Worm (Caenorhabditis elegans) whole organism, late embryonic: Measurements from ENCODE around the gene clec-57.

ENCODE experiments used
- C08G9.2 ChIP-seq: sonication (generic microtip); optimal IDR thresholded peaks from 2 replicates; lab custom pipeline; 2016; ENCODE audit warnings: mild to moderate bottlenecking, missing genetic modification characterization, moderate library complexity, missing compliant biosample characterization
- C38D4.7 ChIP-seq: fragments of 200-800 bp; sonication (Bioruptor generic); optimal IDR thresholded peaks from 2 replicates; lab custom pipeline; 2018; ENCODE audit warnings: mild to moderate bottlenecking, missing genetic modification characterization, moderate library complexity, missing compliant biosample characterization
- K02D7.2 ChIP-seq: sonication (generic microtip); optimal IDR thresholded peaks from 2 replicates; lab custom pipeline; 2017; ENCODE audit warnings: mild to moderate bottlenecking, missing genetic modification characterization, missing compliant biosample characterization
- ceh-14 ChIP-seq: sonication (generic microtip); optimal IDR thresholded peaks from 2 replicates; lab custom pipeline; 2016; ENCODE audit warnings: missing genotype, missing genetic modification characterization, missing compliant biosample characterization
- ceh-2 ChIP-seq: sonication (generic microtip); optimal IDR thresholded peaks from 2 replicates; lab custom pipeline; 2016; ENCODE audit warnings: missing genotype, missing genetic modification characterization, missing compliant biosample characterization
- ceh-22 ChIP-seq: sonication (generic microtip); optimal IDR thresholded peaks from 2 replicates; lab custom pipeline; 2017; ENCODE audit warnings: missing biosample characterization, missing genetic modification characterization
- ceh-30 ChIP-seq: fragments of 150-350 bp; optimal IDR thresholded peaks from 2 replicates; lab custom pipeline; 2014; ENCODE audit warnings: missing biosample characterization, missing genetic modification characterization
- ceh-31 ChIP-seq: sonication (generic microtip); optimal IDR thresholded peaks from 2 replicates; lab custom pipeline; 2016; ENCODE audit warnings: missing genetic modification characterization, missing compliant biosample characterization
- ceh-34 ChIP-seq: sonication (generic microtip); optimal IDR thresholded peaks from 2 replicates; lab custom pipeline; 2016; ENCODE audit warnings: mild to moderate bottlenecking, missing genetic modification characterization, missing compliant biosample characterization
- ceh-45 ChIP-seq: fragments of 200-800 bp; sonication (Bioruptor generic); IDR thresholded peaks from 2 replicates; pipeline ENCODE4 v1.3.6; 2022; ENCODE audit warnings: missing genetic modification reagents, missing genetic modification characterization, missing compliant biosample characterization
- ceh-6 ChIP-seq: fragments of 200-800 bp; sonication (Bioruptor generic); optimal IDR thresholded peaks from 2 replicates; lab custom pipeline; 2018; ENCODE audit warnings: mild to moderate bottlenecking, missing genetic modification characterization, missing compliant biosample characterization
- ceh-9 ChIP-seq: sonication (generic microtip); optimal IDR thresholded peaks from 2 replicates; lab custom pipeline; 2016; ENCODE audit warnings: mild to moderate bottlenecking, missing genetic modification characterization, inconsistent platforms, missing compliant biosample characterization
- che-1 ChIP-seq: sonication (generic microtip); optimal IDR thresholded peaks from 2 replicates; lab custom pipeline; 2016; ENCODE audit warnings: mild to moderate bottlenecking, missing genetic modification characterization, missing compliant biosample characterization
- dmd-4 ChIP-seq: sonication (generic microtip); optimal IDR thresholded peaks from 2 replicates; lab custom pipeline; 2016; ENCODE audit warnings: borderline replicate concordance, missing genetic modification characterization, missing compliant biosample characterization
- elt-2 ChIP-seq: sonication (generic microtip); optimal IDR thresholded peaks from 2 replicates; lab custom pipeline; 2016; ENCODE audit warnings: missing genetic modification reagents, missing genetic modification characterization, missing compliant biosample characterization
- ets-4 ChIP-seq: sonication (generic microtip); optimal IDR thresholded peaks from 2 replicates; lab custom pipeline; 2016; ENCODE audit warnings: missing genetic modification characterization, missing compliant biosample characterization
- eyg-1 ChIP-seq: sonication (generic microtip); optimal IDR thresholded peaks from 2 replicates; lab custom pipeline; 2016; ENCODE audit warnings: missing genotype, missing genetic modification characterization, missing compliant biosample characterization
- fax-1 ChIP-seq: sonication (generic microtip); optimal IDR thresholded peaks from 2 replicates; lab custom pipeline; 2016; ENCODE audit warnings: missing genotype, missing genetic modification characterization, missing compliant biosample characterization
- hlh-15 ChIP-seq: sonication (generic microtip); optimal IDR thresholded peaks from 2 replicates; lab custom pipeline; 2016; ENCODE audit warnings: missing genetic modification characterization, missing compliant biosample characterization
- hlh-30 ChIP-seq: sonication (generic microtip); optimal IDR thresholded peaks from 2 replicates; lab custom pipeline; 2017; ENCODE audit warnings: antibody characterized with exemption, missing genetic modification characterization, missing compliant biosample characterization; ENCODE audit not compliant: insufficient read depth
- hlh-8 ChIP-seq: sonication (generic microtip); optimal IDR thresholded peaks from 2 replicates; lab custom pipeline; 2016; ENCODE audit warnings: missing genotype, missing genetic modification characterization, missing compliant biosample characterization
- lim-6 ChIP-seq: sonication (generic microtip); optimal IDR thresholded peaks from 2 replicates; lab custom pipeline; 2016; ENCODE audit warnings: missing genetic modification characterization, missing compliant biosample characterization
- lin-11 ChIP-seq: fragments of 200-800 bp; sonication (Bioruptor generic); optimal IDR thresholded peaks from 2 replicates; lab custom pipeline; 2018; ENCODE audit warnings: mild to moderate bottlenecking, missing genetic modification characterization, missing compliant biosample characterization
- nfya-1 ChIP-seq: sonication (generic microtip); optimal IDR thresholded peaks from 2 replicates; lab custom pipeline; 2017; ENCODE audit warnings: missing genetic modification characterization, mild to moderate bottlenecking, missing compliant biosample characterization, antibody characterized with exemption, moderate library complexity
- npax-4 ChIP-seq: sonication (generic microtip); optimal IDR thresholded peaks from 2 replicates; lab custom pipeline; 2016; ENCODE audit warnings: missing genetic modification characterization, missing compliant biosample characterization
- pha-4 ChIP-seq: fragments of 150-350 bp; optimal IDR thresholded peaks from 2 replicates; lab custom pipeline; 2018; ENCODE audit warnings: missing biosample characterization, missing genetic modification reagents, missing genetic modification characterization
- rnt-1 ChIP-seq: sonication (generic microtip); optimal IDR thresholded peaks from 2 replicates; lab custom pipeline; 2016; ENCODE audit warnings: missing genetic modification characterization, missing compliant biosample characterization
- sdc-2 ChIP-seq: sonication (generic microtip); optimal IDR thresholded peaks from 2 replicates; lab custom pipeline; 2016; ENCODE audit warnings: missing genotype, missing genetic modification characterization, missing compliant biosample characterization
- sox-4 ChIP-seq: sonication (generic microtip); optimal IDR thresholded peaks from 2 replicates; lab custom pipeline; 2017; ENCODE audit warnings: mild to moderate bottlenecking, missing genetic modification characterization, inconsistent platforms, missing compliant biosample characterization
- tbx-2 ChIP-seq: sonication (generic microtip); optimal IDR thresholded peaks from 2 replicates; lab custom pipeline; 2016; ENCODE audit warnings: missing genetic modification characterization, missing compliant biosample characterization
- tbx-7 ChIP-seq: sonication (generic microtip); optimal IDR thresholded peaks from 2 replicates; lab custom pipeline; 2016; ENCODE audit warnings: missing genotype, missing genetic modification characterization, missing compliant biosample characterization
- unc-3 ChIP-seq, 2 experiments: fragments of 200-800 bp in 1 of 2; sonication (Bioruptor generic) in 1 of 2; sonication (generic microtip) in 1 of 2; conservative IDR thresholded peaks in 1 of 2; optimal IDR thresholded peaks in 1 of 2; 2 replicates each; pipeline versions ENCODE4 v1.3.6 to Lab custom; 2016 to 2022; ENCODE audit warnings: missing compliant biosample characterization in 2 of 2, missing genetic modification characterization in 2 of 2, missing genetic modification reagents in 1 of 2
- unc-42 ChIP-seq: sonication (generic microtip); optimal IDR thresholded peaks from 2 replicates; lab custom pipeline; 2016; ENCODE audit warnings: missing genotype, missing genetic modification characterization, missing compliant biosample characterization
- unc-55 ChIP-seq: sonication (generic microtip); optimal IDR thresholded peaks from 2 replicates; lab custom pipeline; 2017; ENCODE audit warnings: missing biosample characterization, missing genetic modification reagents, missing genetic modification characterization
- zip-5 ChIP-seq: sonication (generic microtip); optimal IDR thresholded peaks from 2 replicates; lab custom pipeline; 2016; ENCODE audit warnings: missing genetic modification characterization, missing compliant biosample characterization

Gene clec-57

ce11 chrV:14439236-14439635, 29.8 kb upstream of the clec-57 start:
- no peak for TF ChIP-seq eyg-1 (tag; lab: Kevin White, UChicago)
- TF ChIP-seq elt-2 (tag; lab: Kevin White, UChicago) = no peak
- TF ChIP-seq ceh-9 = no peak
- TF ChIP-seq npax-4 (tag; lab: Kevin White, UChicago) = no peak
- TF ChIP-seq K02D7.2 = no peak
- TF ChIP-seq pha-4 (tag; lab: Kevin White, UChicago) = no peak
- TF ChIP-seq ceh-34 (tag; lab: Kevin White, UChicago) = no peak
- no peak for TF ChIP-seq hlh-30 (tag; lab: Kevin White, UChicago)
- no peak for TF ChIP-seq C38D4.7 (GFP tag; lab: Kevin White, UChicago)
- TF ChIP-seq ceh-31 (tag; lab: Kevin White, UChicago) = no peak
- no peak for TF ChIP-seq rnt-1 (tag; lab: Kevin White, UChicago)
- no peak for TF ChIP-seq lin-11
- no peak for TF ChIP-seq ets-4 (tag; lab: Kevin White, UChicago)

- TF ChIP-seq unc-42 = no peak
Observed at ce11 chrV:14440841-14441240, 28.2 kb upstream of the clec-57 start, which contains the start of gene F23B12.4. Gene F23B12.4 (plus strand): TSS chrV:14441141.

ce11 chrV:14443471-14444015, 25.5 kb upstream of the clec-57 start:
- peak; percentile 72 for TF ChIP-seq tbx-2 (tag; lab: Kevin White, UChicago)
- TF ChIP-seq C08G9.2 (tag; lab: Kevin White, UChicago) = peak; percentile 68
- TF ChIP-seq rnt-1 (tag; lab: Kevin White, UChicago) = peak; percentile 14
- TF ChIP-seq ceh-31 (tag; lab: Kevin White, UChicago) = peak; percentile 83
- peak; percentile 50 for TF ChIP-seq ceh-14 (tag; lab: Kevin White, UChicago)
- peak; percentile 50 for TF ChIP-seq lim-6
- peak; percentile 34 for TF ChIP-seq dmd-4
- TF ChIP-seq fax-1 (tag; lab: Kevin White, UChicago) = peak; percentile 25
- peak; percentile 45 for TF ChIP-seq ceh-2 (tag; lab: Kevin White, UChicago)
- TF ChIP-seq tbx-7 (tag; lab: Kevin White, UChicago) = peak; percentile 25
- peak; percentile 23 for TF ChIP-seq zip-5 (tag; lab: Kevin White, UChicago)

ce11 chrV:14446453-14446852, 22.6 kb upstream of the clec-57 start:
- TF ChIP-seq unc-42 (no peak), ceh-45 (no peak), tbx-7 (tag; lab: Kevin White, UChicago) (no peak), npax-4 (tag; lab: Kevin White, UChicago) (no peak), ceh-6 (GFP tag; lab: Kevin White, UChicago) (no peak), sdc-2 (tag; lab: Kevin White, UChicago) (no peak), hlh-15 (no peak), ceh-9 (no peak), ets-4 (tag; lab: Kevin White, UChicago) (no peak), elt-2 (tag; lab: Kevin White, UChicago) (no peak), hlh-8 (tag; lab: Kevin White, UChicago) (no peak), che-1 (tag; lab: Kevin White, UChicago) (no peak), ceh-30 (tag; lab: Kevin White, UChicago) (no peak), pha-4 (tag; lab: Kevin White, UChicago) (no peak), nfya-1 (tag; lab: Kevin White, UChicago) (no peak), ceh-22 (tag; lab: Kevin White, UChicago) (no peak), K02D7.2 (no peak), unc-55 (GFP tag; lab: Kevin White, UChicago) (no peak), sox-4 (tag; lab: Kevin White, UChicago) (no peak), unc-3 (GFP tag; conservative IDR thresholded peaks at IDR 0.05; lab: Robert Waterston, UW) (no peak), unc-3 (tag; optimal IDR thresholded peaks at IDR 0.05; lab: Kevin White, UChicago) (no peak)
